Worm (Caenorhabditis elegans) whole organism, midembryonic: Measurements from ENCODE around the gene nit-1.

ENCODE experiments used
- T22C8.4 ChIP-seq: fragments of 200-800 bp; sonication (Bioruptor generic); IDR thresholded peaks from 2 replicates; pipeline ENCODE4 v1.3.6; 2022; ENCODE audit warnings: missing genetic modification characterization, missing compliant biosample characterization
- flt-1 ChIP-seq: fragments of 200-800 bp; sonication (Bioruptor generic); IDR thresholded peaks from 2 replicates; pipeline ENCODE4 v1.3.6; 2022; ENCODE audit warnings: missing genetic modification characterization, missing compliant biosample characterization
- ref-1 ChIP-seq: fragments of 200-800 bp; sonication (Bioruptor generic); conservative IDR thresholded peaks from 2 replicates; pipeline ENCODE4 v1.3.6; 2022; ENCODE audit warnings: missing genetic modification reagents, missing genetic modification characterization, missing compliant biosample characterization
- ztf-29 ChIP-seq: fragments of 200-800 bp; sonication (Bioruptor generic); IDR thresholded peaks from 2 replicates; pipeline ENCODE4 v1.3.6; 2022; ENCODE audit warnings: missing genetic modification reagents, missing genetic modification characterization, missing compliant biosample characterization

ce11 chrIII:3959987-3960386, 38.0 kb downstream of the nit-1 start, which contains the start of gene R10E9.3:
- TF ChIP-seq ref-1 (no peak), flt-1 (GFP tag; lab: Robert Waterston, UW) (no peak), ztf-29 (GFP tag; lab: Robert Waterston, UW) (no peak), T22C8.4 (GFP tag; lab: Robert Waterston, UW) (no peak)
